Worm (Caenorhabditis elegans): Measurements from ENCODE around the gene C28G1.10.
A peak's percentile ranks its signal among the peaks of the same experiment; 100 is the strongest.

The C28G1.10 gene

ce11 chrX:8846447-8847237 is at the start of gene C28G1.10:
TSS of gene C28G1.10 (plus strand) at chrX:8847122.
- TF ChIP-seq ztf-23 (GFP tag; IDR thresholded peaks at IDR 0.05): no peak
- peak; percentile 61; the same call in 1 of the 2 replicates for TF ChIP-seq klf-2 (GFP tag; conservative IDR thresholded peaks at IDR 0.05)

ce11 chrX:8797653-8798052 is 49.3 kb upstream of the C28G1.10 start:
- TF ChIP-seq T22C8.4 (GFP tag; IDR thresholded peaks at IDR 0.05): no peak
- no peak for TF ChIP-seq cog-1 (tag; optimal IDR thresholded peaks at IDR 0.05)
- no peak for TF ChIP-seq ref-1 (GFP tag; conservative IDR thresholded peaks at IDR 0.05)
- TF ChIP-seq flt-1 (GFP tag; IDR thresholded peaks at IDR 0.05): no peak
- TF ChIP-seq klf-2 (GFP tag; conservative IDR thresholded peaks at IDR 0.05): no peak
- no peak for TF ChIP-seq ztf-23 (GFP tag; IDR thresholded peaks at IDR 0.05)
- no peak for TF ChIP-seq ztf-29 (GFP tag; IDR thresholded peaks at IDR 0.05)
- no peak for TF ChIP-seq med-1 (GFP tag; optimal IDR thresholded peaks at IDR 0.05; ENCODE audit: insufficient read depth)
- no peak for TF ChIP-seq tab-1 (GFP tag; IDR thresholded peaks at IDR 0.05)

ce11 chrX:8799925-8800324 is 47.0 kb upstream of the C28G1.10 start:
- TF ChIP-seq klf-2 (GFP tag; conservative IDR thresholded peaks at IDR 0.05) (no peak), T22C8.4 (GFP tag; IDR thresholded peaks at IDR 0.05) (no peak), cog-1 (tag; optimal IDR thresholded peaks at IDR 0.05) (no peak), ztf-29 (GFP tag; IDR thresholded peaks at IDR 0.05) (no peak), flt-1 (GFP tag; IDR thresholded peaks at IDR 0.05) (no peak), tab-1 (GFP tag; IDR thresholded peaks at IDR 0.05) (no peak), ref-1 (GFP tag; conservative IDR thresholded peaks at IDR 0.05) (no peak), med-1 (GFP tag; optimal IDR thresholded peaks at IDR 0.05; ENCODE audit: insufficient read depth) (no peak)

ce11 chrX:8800355-8800754 is 46.6 kb upstream of the C28G1.10 start:
- TF ChIP-seq flt-1 (GFP tag; IDR thresholded peaks at IDR 0.05) (no peak), T22C8.4 (GFP tag; IDR thresholded peaks at IDR 0.05) (no peak), ztf-29 (GFP tag; IDR thresholded peaks at IDR 0.05) (no peak), ztf-23 (GFP tag; IDR thresholded peaks at IDR 0.05) (no peak), klf-2 (GFP tag; conservative IDR thresholded peaks at IDR 0.05) (no peak), ref-1 (GFP tag; conservative IDR thresholded peaks at IDR 0.05) (no peak), tab-1 (GFP tag; IDR thresholded peaks at IDR 0.05) (no peak), med-1 (GFP tag; optimal IDR thresholded peaks at IDR 0.05; ENCODE audit: insufficient read depth) (no peak), cog-1 (tag; optimal IDR thresholded peaks at IDR 0.05) (no peak)

- TF ChIP-seq klf-2 (GFP tag; conservative IDR thresholded peaks at IDR 0.05): no peak
- TF ChIP-seq T22C8.4 (GFP tag; IDR thresholded peaks at IDR 0.05): no peak
- TF ChIP-seq ztf-23 (GFP tag; IDR thresholded peaks at IDR 0.05): no peak
- TF ChIP-seq tab-1 (GFP tag; IDR thresholded peaks at IDR 0.05): no peak
- peak; percentile 2 for TF ChIP-seq cog-1 (tag; optimal IDR thresholded peaks at IDR 0.05)
- TF ChIP-seq ref-1 (GFP tag; conservative IDR thresholded peaks at IDR 0.05): no peak
- TF ChIP-seq ztf-29 (GFP tag; IDR thresholded peaks at IDR 0.05): no peak
Measured at ce11 chrX:8800983-8801382, 45.9 kb upstream of the C28G1.10 start.

ce11 chrX:8805475-8805874 is 41.4 kb upstream of the C28G1.10 start:
- TF ChIP-seq tab-1 (GFP tag; IDR thresholded peaks at IDR 0.05) (no peak), ztf-29 (GFP tag; IDR thresholded peaks at IDR 0.05) (no peak), cog-1 (tag; optimal IDR thresholded peaks at IDR 0.05) (no peak), T22C8.4 (GFP tag; IDR thresholded peaks at IDR 0.05) (no peak), ref-1 (GFP tag; conservative IDR thresholded peaks at IDR 0.05) (no peak), ztf-23 (GFP tag; IDR thresholded peaks at IDR 0.05) (no peak), med-1 (GFP tag; optimal IDR thresholded peaks at IDR 0.05; ENCODE audit: insufficient read depth) (no peak)

- no peak for TF ChIP-seq cog-1 (tag; optimal IDR thresholded peaks at IDR 0.05)
- 0 out of 2 replicates have a peak, but pooled peaks have one; percentile 41 for TF ChIP-seq flt-1 (GFP tag; IDR thresholded peaks at IDR 0.05)
Measured at ce11 chrX:8806070-8806799, 40.7 kb upstream of the C28G1.10 start, which contains the start of gene R04E5.8. TSS of gene R04E5.8 (minus strand) at chrX:8806120.

ce11 chrX:8808740-8809139 is 38.2 kb upstream of the C28G1.10 start:
- TF ChIP-seq T22C8.4 (GFP tag; IDR thresholded peaks at IDR 0.05): no peak
- TF ChIP-seq tab-1 (GFP tag; IDR thresholded peaks at IDR 0.05): no peak
- no peak for TF ChIP-seq cog-1 (tag; optimal IDR thresholded peaks at IDR 0.05)
- no peak for TF ChIP-seq ztf-29 (GFP tag; IDR thresholded peaks at IDR 0.05)
- TF ChIP-seq klf-2 (GFP tag; conservative IDR thresholded peaks at IDR 0.05): no peak
- no peak for TF ChIP-seq ref-1 (GFP tag; conservative IDR thresholded peaks at IDR 0.05)
- TF ChIP-seq ztf-23 (GFP tag; IDR thresholded peaks at IDR 0.05): no peak
- no peak for TF ChIP-seq med-1 (GFP tag; optimal IDR thresholded peaks at IDR 0.05; ENCODE audit: insufficient read depth)
- no peak for TF ChIP-seq flt-1 (GFP tag; IDR thresholded peaks at IDR 0.05)

- TF ChIP-seq cog-1 (tag; optimal IDR thresholded peaks at IDR 0.05) (peak; percentile 78), flt-1 (GFP tag; IDR thresholded peaks at IDR 0.05) (0 out of 2 replicates have a peak, but pooled peaks have one; percentile 26), ztf-29 (GFP tag; IDR thresholded peaks at IDR 0.05) (no peak), klf-2 (GFP tag; conservative IDR thresholded peaks at IDR 0.05) (no peak), T22C8.4 (GFP tag; IDR thresholded peaks at IDR 0.05) (peak; percentile 69)
Measured at ce11 chrX:8810908-8811307, 36.0 kb upstream of the C28G1.10 start, which contains the start of gene R04E5.9. TSS of gene R04E5.9 (minus strand) at chrX:8811142.

ce11 chrX:8811916-8812315 is 35.0 kb upstream of the C28G1.10 start, which contains the start of gene cnnm-2:
TSS of gene cnnm-2 (plus strand) at chrX:8812105.
- TF ChIP-seq flt-1 (GFP tag; IDR thresholded peaks at IDR 0.05): no peak
- TF ChIP-seq cog-1 (tag; optimal IDR thresholded peaks at IDR 0.05): no peak
- TF ChIP-seq ztf-29 (GFP tag; IDR thresholded peaks at IDR 0.05): no peak
- TF ChIP-seq med-1 (GFP tag; optimal IDR thresholded peaks at IDR 0.05; ENCODE audit: insufficient read depth): no peak
- TF ChIP-seq klf-2 (GFP tag; conservative IDR thresholded peaks at IDR 0.05): no peak
- TF ChIP-seq tab-1 (GFP tag; IDR thresholded peaks at IDR 0.05): no peak
- TF ChIP-seq ref-1 (GFP tag; conservative IDR thresholded peaks at IDR 0.05): no peak
- TF ChIP-seq T22C8.4 (GFP tag; IDR thresholded peaks at IDR 0.05): no peak
- TF ChIP-seq ztf-23 (GFP tag; IDR thresholded peaks at IDR 0.05): no peak

All from whole organism, midembryonic.